Fruit fly (Drosophila melanogaster) S2 (cell line): ENCODE results near the gene CG11700.

ENCODE experiments used
- CG8478 ChIP-seq: fragments of >200 bp; optimal IDR thresholded peaks from 2 replicates; lab custom pipeline; 2018
- CTCF ChIP-seq, 2 experiments: fragments of >200 bp; optimal IDR thresholded peaks; 2 replicates each; lab custom pipeline; 2018

Gene CG11700

DNA sequence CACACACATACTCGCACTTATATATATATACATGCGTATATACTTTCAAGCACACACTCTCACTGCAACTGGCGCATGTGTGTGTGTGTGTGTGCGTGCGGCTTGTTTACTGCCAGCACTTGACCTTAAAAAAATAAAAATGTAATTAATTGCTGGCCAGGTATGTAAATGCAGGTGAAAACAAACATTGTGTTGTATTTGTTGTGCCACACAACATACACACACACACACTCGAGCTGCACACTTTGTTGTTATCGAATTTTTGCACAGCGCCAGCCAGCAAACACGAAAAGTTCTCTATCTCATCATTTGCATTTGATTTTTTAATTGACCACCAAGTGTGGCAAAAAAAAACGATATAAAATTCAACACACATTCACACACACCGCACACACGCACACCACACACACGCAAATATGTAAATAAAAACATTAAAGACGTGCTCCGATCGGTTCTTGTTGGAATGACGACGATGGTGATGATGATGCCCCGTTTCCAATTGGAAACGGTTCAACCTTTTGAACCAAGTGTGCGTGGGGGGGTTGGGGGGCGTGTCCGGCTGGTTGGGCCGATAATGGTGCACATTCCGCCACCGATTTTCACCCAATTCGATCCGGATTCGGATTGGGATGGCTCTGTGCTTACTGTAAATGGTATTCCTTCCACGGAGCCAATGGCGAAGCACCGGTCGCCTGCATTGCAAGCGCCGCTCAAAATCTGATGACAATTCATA is 28.6 kb downstream of the CG11700 start:
- TF ChIP-seq CTCF (optimal IDR thresholded peaks at IDR 0.05; lab: Kevin White, UChicago) = no peak
- no peak for TF ChIP-seq CG8478 (lab: Kevin White, UChicago)

DNA sequence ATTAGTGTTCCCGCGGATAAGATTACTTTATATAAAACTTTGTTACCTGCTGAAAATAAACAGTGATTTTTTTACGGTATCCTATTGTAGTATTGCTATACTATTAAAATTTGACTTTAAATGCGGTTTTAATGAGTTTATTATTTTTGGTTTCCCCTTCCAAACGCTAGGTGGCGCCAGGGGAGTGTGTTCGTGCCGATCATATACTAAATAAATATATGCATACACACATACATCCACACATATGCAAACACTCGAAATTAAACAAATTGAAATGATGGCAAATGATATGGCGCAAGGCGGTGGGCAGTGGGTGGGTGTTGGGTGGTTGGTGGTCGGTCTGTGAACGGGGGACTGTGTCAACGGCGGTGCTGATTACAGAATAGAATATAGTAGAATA is 29.7 kb downstream of the CG11700 start:
- peak; percentile 65 to 79 for TF ChIP-seq CTCF (optimal IDR thresholded peaks at IDR 0.05; lab: Kevin White, UChicago)
- TF ChIP-seq CG8478 (lab: Kevin White, UChicago) = no peak

DNA sequence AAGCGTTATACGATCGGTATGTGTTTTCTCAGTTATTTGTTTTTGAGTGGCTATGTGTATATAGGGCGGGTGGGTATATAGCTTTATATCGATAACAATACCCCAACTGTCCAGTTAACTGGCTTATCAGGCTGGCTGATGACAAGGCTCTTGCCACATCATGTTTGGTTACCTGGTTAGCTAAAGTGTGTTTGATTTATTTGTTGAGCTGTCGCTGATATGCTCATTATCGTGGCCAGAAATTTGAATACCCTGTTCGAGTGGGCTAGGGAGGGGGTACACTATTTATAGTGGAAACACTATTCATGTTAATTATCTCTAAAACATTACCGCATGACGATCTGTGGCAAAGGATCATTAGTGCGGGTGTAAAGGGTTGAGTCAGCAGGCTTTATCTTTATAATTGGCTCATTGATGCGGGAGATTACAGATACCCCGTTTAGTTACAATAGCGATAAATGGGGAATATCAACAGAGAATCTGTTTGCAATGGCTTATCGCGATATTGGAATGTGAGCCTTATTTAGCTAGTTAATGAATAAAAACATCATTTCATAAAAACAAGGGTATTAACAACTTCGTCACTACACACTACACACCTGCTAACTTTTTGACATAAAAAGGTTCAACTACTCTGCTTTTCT is 30.4 kb downstream of the CG11700 start:
- TF ChIP-seq CTCF (optimal IDR thresholded peaks at IDR 0.05; lab: Kevin White, UChicago) = no peak
- TF ChIP-seq CG8478 (lab: Kevin White, UChicago) = no peak

DNA sequence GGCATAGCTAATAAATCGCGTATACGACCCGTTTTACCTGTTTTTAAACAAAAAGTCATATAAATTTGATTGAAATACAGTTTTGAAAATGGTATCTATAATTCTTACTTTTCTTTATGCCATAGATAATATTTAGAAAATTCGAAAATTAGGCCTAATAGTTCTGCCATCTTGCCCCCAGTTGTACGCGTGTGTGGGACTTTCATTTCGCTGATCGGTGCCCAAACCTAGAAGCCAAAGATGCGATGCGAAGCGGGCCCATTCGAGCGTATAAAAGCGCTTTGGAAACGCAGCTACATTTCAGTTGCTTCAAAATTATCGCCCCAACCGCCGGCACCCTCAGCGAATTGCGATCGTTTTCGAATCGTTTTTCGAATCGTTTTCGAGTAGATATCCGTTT is 46.4 kb downstream of the CG11700 start, which contains the start of gene CG14445:
Gene CG14445, plus strand, starts transcription at position 301 of the 400 bp plus-strand sequence.
- TF ChIP-seq CTCF (optimal IDR thresholded peaks at IDR 0.05; lab: Kevin White, UChicago) (no peak), CG8478 (lab: Kevin White, UChicago) (no peak)
